Worm (Caenorhabditis elegans) whole organism, L4 larva: Measurements from ENCODE around the gene irld-8.

Experiments
- F26F4.8 ChIP-seq: fragments of 200-800 bp; sonication (Bioruptor generic); conservative IDR thresholded peaks from 2 replicates; pipeline ENCODE4 v1.3.6; 2022; ENCODE audit warnings: missing genetic modification characterization, missing compliant biosample characterization
- T26A8.4 ChIP-seq: fragments of 200-800 bp; sonication (Bioruptor generic); IDR thresholded peaks from 2 replicates; pipeline ENCODE4 v1.3.6; 2022; ENCODE audit warnings: missing genetic modification characterization, missing compliant biosample characterization
- Y48G9A.11 ChIP-seq: fragments of 200-800 bp; sonication (Bioruptor generic); IDR thresholded peaks from 2 replicates; pipeline ENCODE4 v1.3.6; 2022; ENCODE audit warnings: missing genetic modification reagents, missing genetic modification characterization, missing compliant biosample characterization
- aha-1 ChIP-seq: fragments of 150-350 bp; peaks from one replicate; lab custom pipeline; 2014; ENCODE audit warnings: missing biosample characterization, missing genetic modification characterization
- attf-4 ChIP-seq: sonication (generic microtip); optimal IDR thresholded peaks from 3 replicates; lab custom pipeline; 2017; ENCODE audit warnings: missing biosample characterization, missing genetic modification characterization
- ceh-20 ChIP-seq: fragments of 200-800 bp; sonication (Bioruptor generic); IDR thresholded peaks from 2 replicates; pipeline ENCODE4 v1.3.6; 2022; ENCODE audit warnings: missing genetic modification reagents, missing genetic modification characterization, missing compliant biosample characterization
- ceh-82 ChIP-seq: sonication (generic microtip); optimal IDR thresholded peaks from 2 replicates; lab custom pipeline; 2017; ENCODE audit warnings: missing biosample characterization, missing genetic modification characterization
- ces-1 ChIP-seq: fragments of 150-350 bp; sonication (generic microtip); optimal IDR thresholded peaks from 4 replicates; lab custom pipeline; 2014; ENCODE audit warnings: missing biosample characterization, missing genetic modification reagents, missing genetic modification characterization
- cey-2 ChIP-seq: sonication (generic microtip); optimal IDR thresholded peaks from 3 replicates; lab custom pipeline; 2017; ENCODE audit warnings: missing genetic modification characterization, mild to moderate bottlenecking, missing compliant biosample characterization, antibody characterized with exemption, borderline replicate concordance; ENCODE audit not compliant: insufficient read depth
- daf-12 ChIP-seq: fragments of 150-350 bp; optimal IDR thresholded peaks from 2 replicates; lab custom pipeline; 2014; ENCODE audit warnings: missing biosample characterization, missing genetic modification reagents, missing genetic modification characterization
- daf-16 ChIP-seq, 3 experiments: sonication (generic microtip); optimal IDR thresholded peaks; 2 replicates each; lab custom pipeline; 2016 to 2017; ENCODE audit warnings: missing genetic modification characterization in 3 of 3, missing genetic modification reagents in 3 of 3, mild to moderate bottlenecking in 2 of 3, missing compliant biosample characterization in 2 of 3, missing biosample characterization in 1 of 3, moderate library complexity in 1 of 3
- fkh-10 ChIP-seq: fragments of 150-350 bp; optimal IDR thresholded peaks from 2 replicates; lab custom pipeline; 2014; ENCODE audit warnings: missing biosample characterization, missing genetic modification reagents, missing genetic modification characterization
- hlh-11 ChIP-seq: fragments of 200-800 bp; sonication (Bioruptor generic); optimal IDR thresholded peaks from 2 replicates; lab custom pipeline; 2018; ENCODE audit warnings: mild to moderate bottlenecking, missing genetic modification characterization, missing compliant biosample characterization
- hlh-30 ChIP-seq: sonication (generic microtip); optimal IDR thresholded peaks from 2 replicates; lab custom pipeline; 2017; ENCODE audit warnings: antibody characterized with exemption, mild to moderate bottlenecking, missing genetic modification characterization, missing compliant biosample characterization; ENCODE audit not compliant: insufficient read depth
- hmg-1.1 ChIP-seq: fragments of 200-800 bp; sonication (Bioruptor generic); IDR thresholded peaks from 2 replicates; pipeline ENCODE4 v1.3.6; 2022; ENCODE audit warnings: missing genetic modification reagents, missing genetic modification characterization, missing compliant biosample characterization
- lim-7 ChIP-seq: fragments of 200-800 bp; sonication (Bioruptor generic); IDR thresholded peaks from 2 replicates; pipeline ENCODE4 v1.3.6; 2022; ENCODE audit warnings: missing genetic modification characterization, missing compliant biosample characterization
- lin-39 ChIP-seq: fragments of 150-350 bp; optimal IDR thresholded peaks from 2 replicates; lab custom pipeline; 2014; ENCODE audit warnings: missing biosample characterization, missing genetic modification reagents, missing genetic modification characterization
- lsy-2 ChIP-seq, 2 experiments: fragments of 150-350 bp in 1 of 2; sonication (generic microtip) in 1 of 2; optimal IDR thresholded peaks; 2 replicates each; lab custom pipeline; 2014 to 2017; ENCODE audit warnings: missing biosample characterization in 2 of 2, missing genetic modification characterization in 2 of 2
- mep-1 ChIP-seq: fragments of 150-350 bp; sonication (generic microtip); optimal IDR thresholded peaks from 3 replicates; lab custom pipeline; 2014; ENCODE audit warnings: missing biosample characterization, missing genetic modification characterization
- mes-2 ChIP-seq: sonication (generic microtip); optimal IDR thresholded peaks from 2 replicates; lab custom pipeline; 2016; ENCODE audit warnings: missing genotype, mild to moderate bottlenecking, missing genetic modification characterization, missing compliant biosample characterization; ENCODE audit not compliant: poor library complexity, severe bottlenecking
- mxl-3 ChIP-seq: fragments of 200-800 bp; sonication (Bioruptor generic); optimal IDR thresholded peaks from 2 replicates; lab custom pipeline; 2018; ENCODE audit warnings: mild to moderate bottlenecking, missing genetic modification characterization, missing compliant biosample characterization
- nhr-11 ChIP-seq: fragments of 150-350 bp; optimal IDR thresholded peaks from 2 replicates; lab custom pipeline; 2014; ENCODE audit warnings: missing biosample characterization, missing genetic modification characterization
- nhr-237 ChIP-seq: sonication (generic microtip); optimal IDR thresholded peaks from 2 replicates; lab custom pipeline; 2017; ENCODE audit warnings: missing biosample characterization, missing genetic modification characterization
- nhr-28 ChIP-seq: fragments of 150-350 bp; optimal IDR thresholded peaks from 2 replicates; lab custom pipeline; 2014; ENCODE audit warnings: missing biosample characterization, missing genetic modification characterization
- nhr-41 ChIP-seq: fragments of 200-800 bp; sonication (Bioruptor generic); IDR thresholded peaks from 2 replicates; pipeline ENCODE4 v1.3.6; 2022; ENCODE audit warnings: missing genetic modification reagents, missing genetic modification characterization, missing compliant biosample characterization
- pha-4 ChIP-seq, 2 experiments: fragments of 150-350 bp in 1 of 2; fragments of 200-800 bp in 1 of 2; sonication (Bioruptor generic) in 1 of 2; IDR thresholded peaks in 1 of 2; optimal IDR thresholded peaks in 1 of 2; 2 replicates each; pipeline versions ENCODE4 v1.3.6 to Lab custom; 2014 to 2022; ENCODE audit warnings: missing genetic modification characterization in 2 of 2, missing genetic modification reagents in 2 of 2, missing biosample characterization in 1 of 2, missing compliant biosample characterization in 1 of 2
- rbr-2 ChIP-seq: sonication (generic microtip); optimal IDR thresholded peaks from 2 replicates; lab custom pipeline; 2016; ENCODE audit warnings: missing genotype, missing genetic modification characterization, missing compliant biosample characterization
- set-16 ChIP-seq: fragments of 200-800 bp; sonication (Bioruptor generic); IDR thresholded peaks from 2 replicates; pipeline ENCODE4 v1.3.6; 2022; ENCODE audit warnings: missing genetic modification reagents, missing genetic modification characterization, missing compliant biosample characterization
- snpc-4 ChIP-seq: fragments of 150-350 bp; optimal IDR thresholded peaks from 2 replicates; lab custom pipeline; 2014; ENCODE audit warnings: missing biosample characterization, missing genetic modification characterization
- unc-62 ChIP-seq, 3 experiments: fragments of 150-350 bp in 1 of 3; sonication (generic microtip); optimal IDR thresholded peaks in 2 of 3; peaks in 1 of 3; 1 replicate in 1 of 3; 2 replicates in 2 of 3; lab custom pipeline; 2014 to 2017; ENCODE audit warnings: missing biosample characterization in 3 of 3, missing genetic modification characterization in 3 of 3, missing genetic modification reagents in 3 of 3, missing genotype in 1 of 3
- vab-7 ChIP-seq: fragments of 200-800 bp; sonication (Bioruptor generic); IDR thresholded peaks from 2 replicates; pipeline ENCODE4 v1.3.6; 2022; ENCODE audit warnings: missing genetic modification reagents, missing genetic modification characterization, missing compliant biosample characterization
- zag-1 ChIP-seq: fragments of 150-350 bp; optimal IDR thresholded peaks from 2 replicates; lab custom pipeline; 2014; ENCODE audit warnings: missing biosample characterization, missing genetic modification characterization
- zip-11 ChIP-seq: fragments of 200-800 bp; sonication (Bioruptor generic); IDR thresholded peaks from 2 replicates; pipeline ENCODE4 v1.3.6; 2022; ENCODE audit warnings: missing genetic modification characterization, missing compliant biosample characterization
- zip-2 ChIP-seq: fragments of 150-350 bp; optimal IDR thresholded peaks from 2 replicates; lab custom pipeline; 2014; ENCODE audit warnings: missing biosample characterization, missing genetic modification characterization

Gene irld-8

DNA sequence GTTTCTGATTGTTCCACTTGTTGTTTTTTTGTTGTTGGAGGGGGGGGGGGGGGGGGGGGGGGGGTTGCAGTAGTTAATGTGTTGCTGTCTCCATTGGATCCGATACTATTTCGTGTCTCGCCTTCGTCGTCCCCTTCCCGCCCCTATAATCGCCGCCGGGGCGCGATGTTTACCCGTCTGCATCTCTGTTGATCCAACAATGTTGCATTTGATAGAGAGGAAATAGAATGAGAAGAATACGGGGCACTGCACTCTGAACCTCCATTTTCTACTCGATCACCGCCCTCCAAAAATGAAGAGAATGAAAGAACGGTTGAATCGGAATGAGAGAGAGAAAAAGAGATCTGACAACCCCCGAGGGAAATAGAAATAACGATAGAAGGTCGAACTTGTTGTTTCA is 47.8 kb upstream of the irld-8 start:
- TF ChIP-seq daf-12 (tag; lab: Kevin White, UChicago) (no peak), hmg-1.1 (peak; percentile 42; the same call in 1 of the 2 replicates), set-16 (GFP tag; lab: Robert Waterston, UW) (peak; percentile 69), mxl-3 (GFP tag; lab: Kevin White, UChicago) (peak; percentile 7), mes-2 (tag; lab: Kevin White, UChicago) (peak; percentile 49), nhr-28 (peak; percentile 24), nhr-237 (tag; lab: Kevin White, UChicago) (no peak), hlh-11 (tag; lab: Kevin White, UChicago) (peak; percentile 9), mep-1 (peak; percentile 35), nhr-41 (GFP tag; lab: Robert Waterston, UW) (no peak)

DNA sequence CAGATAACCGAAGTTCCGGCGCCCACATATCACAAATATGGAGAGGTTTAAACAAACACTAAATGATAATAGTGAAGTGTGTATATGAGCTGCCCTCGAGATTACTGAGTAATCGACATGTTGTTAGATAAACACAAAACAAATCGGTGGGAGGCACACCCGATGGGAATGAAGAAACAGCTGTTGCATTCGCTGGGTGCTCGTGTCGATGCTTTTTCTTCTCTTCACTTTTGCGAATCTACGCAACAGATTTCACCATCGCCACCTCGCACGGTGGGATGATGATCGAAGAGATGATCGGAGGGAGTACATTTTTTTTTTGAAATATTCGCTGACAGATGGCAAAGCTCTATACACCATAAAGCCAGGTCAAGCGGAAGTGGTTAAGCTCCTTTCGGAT is 47.3 kb upstream of the irld-8 start:
- TF ChIP-seq daf-16 (GFP tag; optimal IDR thresholded peaks at IDR 0.05; lab: Kevin White, UChicago), result peak in 1 of 2 experiments; percentile 59
- no peak for TF ChIP-seq daf-16 (tag; optimal IDR thresholded peaks at IDR 0.05; lab: Kevin White, UChicago)
- TF ChIP-seq nhr-11 (tag; lab: Kevin White, UChicago), result peak; percentile 5
- no peak for TF ChIP-seq zag-1 (tag; lab: Kevin White, UChicago)

DNA sequence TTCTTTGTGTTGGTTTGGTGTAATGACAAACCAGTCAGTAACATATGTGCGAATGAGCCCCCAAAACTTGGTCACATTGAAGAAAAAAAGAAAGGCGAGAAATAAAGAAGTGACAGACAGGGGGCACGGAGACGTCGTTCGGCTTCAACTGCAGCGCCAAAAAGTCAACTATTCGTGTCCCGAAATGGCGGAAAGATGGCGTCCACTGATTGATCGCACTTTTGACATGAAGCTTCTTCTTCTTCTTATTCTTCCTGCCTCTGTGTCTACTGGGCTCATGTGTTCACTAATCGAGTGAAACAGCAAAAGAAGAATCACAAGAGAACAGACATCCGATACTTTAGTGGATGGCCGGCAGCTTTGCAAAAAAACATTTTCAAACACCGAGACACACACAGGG is 46.5 kb upstream of the irld-8 start:
- TF ChIP-seq rbr-2 (tag; lab: Kevin White, UChicago) (no peak), pha-4 (GFP tag; IDR thresholded peaks at IDR 0.05; lab: Robert Waterston, UW) (no peak), pha-4 (tag; optimal IDR thresholded peaks at IDR 0.05; lab: Kevin White, UChicago) (no peak), nhr-28 (no peak), mep-1 (peak; percentile 20), aha-1 (tag; lab: Kevin White, UChicago) (peak; percentile 92), lin-39 (tag; lab: Kevin White, UChicago) (peak; percentile 18), ceh-20 (GFP tag; lab: Robert Waterston, UW) (peak; percentile 69; the same call in 1 of the 2 replicates), Y48G9A.11 (GFP tag; lab: Robert Waterston, UW) (no peak), vab-7 (GFP tag; lab: Robert Waterston, UW) (no peak), hmg-1.1 (peak; percentile 30; the same call in 1 of the 2 replicates), attf-4 (no peak), unc-62 (GFP tag; optimal IDR thresholded peaks at IDR 0.05 in 1 of 2; lab: Kevin White, UChicago) (peak in 1 of 2 experiments; percentile 92), unc-62 (tag; optimal IDR thresholded peaks at IDR 0.05; lab: Kevin White, UChicago) (no peak), hlh-11 (tag; lab: Kevin White, UChicago) (peak; percentile 24), zip-11 (GFP tag; lab: Robert Waterston, UW) (no peak), hlh-30 (tag; lab: Kevin White, UChicago) (peak; percentile 22), ceh-82 (tag; lab: Kevin White, UChicago) (no peak), cey-2 (tag; lab: Kevin White, UChicago) (no peak), lsy-2 (tag; optimal IDR thresholded peaks at IDR 0.05; lab: Kevin White, UChicago) (peak in 1 of 2 experiments; percentile 24)

DNA sequence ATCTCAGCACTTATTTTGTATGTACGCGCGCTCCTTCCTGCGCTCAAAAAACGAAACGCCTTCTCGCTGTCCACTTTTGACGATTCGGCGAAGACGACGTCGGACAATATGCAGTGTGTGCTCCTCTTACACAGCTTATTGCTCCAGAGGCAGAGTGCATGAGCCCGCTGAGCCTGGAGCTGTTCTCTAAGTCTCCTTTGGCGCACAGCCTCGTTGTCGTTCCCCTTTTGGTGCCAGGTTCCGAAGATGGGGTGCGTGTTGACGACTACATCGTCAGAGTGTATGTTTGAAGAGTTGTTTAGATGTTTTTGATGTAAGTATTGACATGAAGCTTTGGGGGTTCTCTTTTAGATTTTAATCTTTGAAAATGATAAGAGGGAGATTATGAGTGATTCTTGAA is 45.3 kb upstream of the irld-8 start:
- TF ChIP-seq rbr-2 (tag; lab: Kevin White, UChicago), result peak; percentile 17
- TF ChIP-seq unc-62 (GFP tag; optimal IDR thresholded peaks at IDR 0.05 in 1 of 2; lab: Kevin White, UChicago), result peak in 1 of 2 experiments; percentile 39
- TF ChIP-seq unc-62 (tag; optimal IDR thresholded peaks at IDR 0.05; lab: Kevin White, UChicago), result no peak
- TF ChIP-seq snpc-4 (tag; lab: Kevin White, UChicago), result no peak
- no peak for TF ChIP-seq ceh-20 (GFP tag; lab: Robert Waterston, UW)
- no peak for TF ChIP-seq ces-1 (GFP tag; lab: Kevin White, UChicago)
- no peak for TF ChIP-seq zip-2
- TF ChIP-seq fkh-10 (GFP tag; lab: Kevin White, UChicago), result peak; percentile 53
- TF ChIP-seq F26F4.8 (GFP tag; lab: Robert Waterston, UW), result no peak
- TF ChIP-seq lim-7 (GFP tag; lab: Robert Waterston, UW), result 0 out of 2 replicates have a peak, but pooled peaks have one; percentile 45
- peak; percentile 4 for TF ChIP-seq mep-1
- TF ChIP-seq set-16 (GFP tag; lab: Robert Waterston, UW), result 0 out of 2 replicates have a peak, but pooled peaks have one; percentile 18
- TF ChIP-seq T26A8.4 (GFP tag; lab: Robert Waterston, UW), result no peak
- TF ChIP-seq aha-1 (tag; lab: Kevin White, UChicago), result peak; percentile 21
- no peak for TF ChIP-seq hmg-1.1
